Worm (Caenorhabditis elegans) whole organism, L3 larva: ENCODE data around the gene Y73B6BL.289.

ENCODE experiments used
- R02D3.7 ChIP-seq: fragments of 150-350 bp; optimal IDR thresholded peaks from 2 replicates; lab custom pipeline; 2014; ENCODE audit warnings: missing biosample characterization, missing genetic modification characterization
- ZK546.5 ChIP-seq: sonication (generic microtip); optimal IDR thresholded peaks from 2 replicates; lab custom pipeline; 2017; ENCODE audit warnings: missing biosample characterization, missing genetic modification characterization
- aly-2 ChIP-seq: fragments of 150-350 bp; optimal IDR thresholded peaks from 2 replicates; lab custom pipeline; 2014; ENCODE audit warnings: missing biosample characterization, missing genetic modification characterization
- ama-1 ChIP-seq: fragments of 150-350 bp; optimal IDR thresholded peaks from 2 replicates; lab custom pipeline; 2018
- ceh-16 ChIP-seq: sonication (generic microtip); optimal IDR thresholded peaks from 2 replicates; lab custom pipeline; 2017; ENCODE audit warnings: missing biosample characterization, missing genetic modification characterization
- ceh-28 ChIP-seq: fragments of 150-350 bp; optimal IDR thresholded peaks from 2 replicates; lab custom pipeline; 2014; ENCODE audit warnings: missing biosample characterization, missing genetic modification reagents, missing genetic modification characterization
- elt-1 ChIP-seq: fragments of 150-350 bp; optimal IDR thresholded peaks from 2 replicates; lab custom pipeline; 2014; ENCODE audit warnings: missing biosample characterization, missing genetic modification characterization
- elt-2 ChIP-seq: sonication (generic microtip); optimal IDR thresholded peaks from 2 replicates; lab custom pipeline; 2016; ENCODE audit warnings: missing genetic modification reagents, mild to moderate bottlenecking, missing genetic modification characterization, missing compliant biosample characterization
- elt-3 ChIP-seq, 3 experiments: fragments of 150-350 bp in 1 of 3; sonication (generic microtip) in 2 of 3; optimal IDR thresholded peaks; 2 replicates in 2 of 3; 4 replicates in 1 of 3; lab custom pipeline; 2014 to 2017; ENCODE audit warnings: missing biosample characterization in 3 of 3, missing genetic modification characterization in 3 of 3
- eor-1 ChIP-seq, 2 experiments: fragments of 150-350 bp; optimal IDR thresholded peaks; 2 replicates each; lab custom pipeline; 2014 to 2018; ENCODE audit warnings: missing biosample characterization in 2 of 2, missing genetic modification characterization in 2 of 2
- fkh-10 ChIP-seq: sonication (generic microtip); optimal IDR thresholded peaks from 2 replicates; lab custom pipeline; 2017; ENCODE audit warnings: missing biosample characterization, missing genetic modification reagents, missing genetic modification characterization
- fkh-2 ChIP-seq: fragments of 150-350 bp; optimal IDR thresholded peaks from 2 replicates; lab custom pipeline; 2014; ENCODE audit warnings: missing biosample characterization, missing genetic modification reagents, missing genetic modification characterization
- fos-1 ChIP-seq: fragments of 150-350 bp; optimal IDR thresholded peaks from 2 replicates; lab custom pipeline; 2014; ENCODE audit warnings: missing biosample characterization, missing genetic modification characterization
- hmg-11 ChIP-seq: sonication (generic microtip); optimal IDR thresholded peaks from 2 replicates; lab custom pipeline; 2016; ENCODE audit warnings: missing genetic modification characterization, missing compliant biosample characterization
- lin-15B ChIP-seq: fragments of 150-350 bp; optimal IDR thresholded peaks from 2 replicates; lab custom pipeline; 2014; ENCODE audit warnings: missing biosample characterization, missing genetic modification characterization
- lin-39 ChIP-seq: fragments of 150-350 bp; optimal IDR thresholded peaks from 2 replicates; lab custom pipeline; 2018; ENCODE audit warnings: missing biosample characterization, missing genetic modification reagents, missing genetic modification characterization
- lsy-12 ChIP-seq: sonication (generic microtip); optimal IDR thresholded peaks from 2 replicates; lab custom pipeline; 2016; ENCODE audit warnings: mild to moderate bottlenecking, missing genetic modification characterization, missing compliant biosample characterization
- mml-1 ChIP-seq: fragments of 150-350 bp; sonication (generic microtip); optimal IDR thresholded peaks from 3 replicates; lab custom pipeline; 2014; ENCODE audit warnings: missing biosample characterization, missing genetic modification characterization
- nfya-1 ChIP-seq: sonication (generic microtip); optimal IDR thresholded peaks from 2 replicates; lab custom pipeline; 2017; ENCODE audit warnings: missing genetic modification characterization, mild to moderate bottlenecking, missing compliant biosample characterization, antibody characterized with exemption, moderate library complexity; ENCODE audit not compliant: insufficient read depth
- nhr-11 ChIP-seq: fragments of 150-350 bp; optimal IDR thresholded peaks from 2 replicates; lab custom pipeline; 2014; ENCODE audit warnings: missing biosample characterization, missing genetic modification characterization
- nhr-12 ChIP-seq: fragments of 150-350 bp; optimal IDR thresholded peaks from 2 replicates; lab custom pipeline; 2014; ENCODE audit warnings: missing biosample characterization, missing genetic modification characterization
- nhr-237 ChIP-seq: fragments of 150-350 bp; optimal IDR thresholded peaks from 2 replicates; lab custom pipeline; 2014; ENCODE audit warnings: missing biosample characterization, missing genetic modification characterization
- nhr-25 ChIP-seq: sonication (generic microtip); optimal IDR thresholded peaks from 2 replicates; lab custom pipeline; 2017; ENCODE audit warnings: missing biosample characterization, missing genetic modification characterization
- nhr-28 ChIP-seq: fragments of 150-350 bp; optimal IDR thresholded peaks from 2 replicates; lab custom pipeline; 2014; ENCODE audit warnings: missing biosample characterization, missing genetic modification characterization
- nhr-43 ChIP-seq: sonication (generic microtip); optimal IDR thresholded peaks from 2 replicates; lab custom pipeline; 2016; ENCODE audit warnings: mild to moderate bottlenecking, missing genetic modification characterization, missing compliant biosample characterization; ENCODE audit not compliant: poor library complexity, severe bottlenecking
- nhr-76 ChIP-seq: fragments of 150-350 bp; sonication (generic microtip); optimal IDR thresholded peaks from 5 replicates; lab custom pipeline; 2014; ENCODE audit warnings: missing biosample characterization, missing genetic modification characterization
- nhr-77 ChIP-seq: fragments of 150-350 bp; optimal IDR thresholded peaks from 2 replicates; lab custom pipeline; 2014; ENCODE audit warnings: missing biosample characterization, missing genetic modification characterization
- pha-4 ChIP-seq: fragments of 150-350 bp; optimal IDR thresholded peaks from 2 replicates; lab custom pipeline; 2014; ENCODE audit warnings: missing biosample characterization, missing genetic modification reagents, missing genetic modification characterization
- pqm-1 ChIP-seq: fragments of 150-350 bp; optimal IDR thresholded peaks from 2 replicates; lab custom pipeline; 2017; ENCODE audit warnings: missing biosample characterization, missing genetic modification characterization, inconsistent platforms
- sea-2 ChIP-seq: fragments of 150-350 bp; sonication (generic microtip); optimal IDR thresholded peaks from 4 replicates; lab custom pipeline; 2014; ENCODE audit warnings: missing biosample characterization, missing genetic modification reagents, missing genetic modification characterization
- snpc-4 ChIP-seq: fragments of 150-350 bp; optimal IDR thresholded peaks from 2 replicates; lab custom pipeline; 2014; ENCODE audit warnings: missing biosample characterization, missing genetic modification characterization
- tbx-2 ChIP-seq: sonication (generic microtip); optimal IDR thresholded peaks from 2 replicates; lab custom pipeline; 2016; ENCODE audit warnings: mild to moderate bottlenecking, missing genetic modification characterization, missing compliant biosample characterization
- unc-39 ChIP-seq: sonication (generic microtip); optimal IDR thresholded peaks from 4 replicates; lab custom pipeline; 2017; ENCODE audit warnings: missing biosample characterization, missing genetic modification characterization
- unc-62 ChIP-seq: fragments of 150-350 bp; sonication (generic microtip); optimal IDR thresholded peaks from 4 replicates; lab custom pipeline; 2014; ENCODE audit warnings: missing biosample characterization, missing genetic modification reagents, missing genetic modification characterization
- zag-1 ChIP-seq: fragments of 150-350 bp; optimal IDR thresholded peaks from 2 replicates; lab custom pipeline; 2014; ENCODE audit warnings: missing biosample characterization, missing genetic modification characterization
- ztf-11 ChIP-seq: fragments of 150-350 bp; optimal IDR thresholded peaks from 2 replicates; lab custom pipeline; 2014; ENCODE audit warnings: missing biosample characterization, missing genetic modification characterization
- ztf-4 ChIP-seq: fragments of 150-350 bp; optimal IDR thresholded peaks from 2 replicates; lab custom pipeline; 2014; ENCODE audit warnings: missing biosample characterization, missing genetic modification characterization

The Y73B6BL.289 gene

DNA sequence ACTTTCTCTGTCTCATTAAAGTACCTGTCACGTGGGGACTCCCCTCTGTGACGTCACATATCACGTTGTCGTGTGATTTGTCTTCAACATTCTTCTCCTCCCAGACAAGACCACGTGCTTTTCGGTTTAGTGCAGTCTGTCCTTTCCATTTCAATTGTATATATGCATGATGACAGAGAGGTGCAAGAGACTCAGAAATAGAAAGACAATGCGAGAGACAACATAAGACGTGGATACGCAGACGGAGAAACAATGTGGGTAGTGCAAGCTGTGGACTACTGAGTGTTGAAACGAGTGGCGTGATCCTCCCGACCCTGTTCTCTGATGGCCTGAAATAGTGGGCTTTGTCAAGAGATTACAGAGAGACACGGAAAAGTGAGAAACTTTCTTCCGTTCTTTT, 10.6 kb upstream of the Y73B6BL.289 start (continued):
- no peak for TF ChIP-seq ztf-11 (tag; lab: Kevin White, UChicago)
- no peak for TF ChIP-seq nhr-76 (tag; lab: Kevin White, UChicago)
- peak; percentile 23 for TF ChIP-seq sea-2 (GFP tag; lab: Kevin White, UChicago)
- no peak for TF ChIP-seq nhr-237
- no peak for TF ChIP-seq ZK546.5 (tag; lab: Kevin White, UChicago)
- TF ChIP-seq eor-1 (tag; optimal IDR thresholded peaks at IDR 0.05; lab: Kevin White, UChicago), result peak; percentile 12 to 57
- peak in 1 of 3 experiments; percentile 34 for TF ChIP-seq elt-3 (tag; optimal IDR thresholded peaks at IDR 0.05; lab: Kevin White, UChicago)

DNA sequence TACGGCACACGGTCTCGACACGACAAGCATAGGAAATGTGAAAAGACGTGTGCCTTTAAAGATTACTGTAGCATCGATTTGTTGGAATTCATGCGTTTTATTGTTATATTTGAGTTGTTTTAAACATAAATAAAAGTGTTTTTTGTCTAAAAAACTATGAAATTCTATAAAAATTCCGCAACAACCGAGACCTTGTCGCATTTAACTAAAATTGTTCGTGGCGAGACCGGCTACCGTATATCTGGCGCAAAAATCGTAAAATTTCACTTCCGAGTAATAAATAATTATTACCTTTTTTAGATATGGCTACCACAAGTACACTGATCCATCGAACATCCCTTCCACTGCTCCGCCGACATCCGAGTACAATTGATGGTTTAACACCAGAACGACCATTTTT, 10.0 kb upstream of the Y73B6BL.289 start, which contains the start of gene ipla-6:
Gene ipla-6, plus strand, starts transcription at position 301 of the 400 bp plus-strand sequence.
- TF ChIP-seq ceh-28 (tag; lab: Kevin White, UChicago) (no peak), unc-39 (tag; lab: Kevin White, UChicago) (no peak), fkh-10 (GFP tag; lab: Kevin White, UChicago) (no peak), nhr-43 (no peak), elt-1 (tag; lab: Kevin White, UChicago) (no peak), mml-1 (tag; lab: Kevin White, UChicago) (no peak), lsy-12 (no peak), fkh-2 (no peak), nfya-1 (tag; lab: Kevin White, UChicago) (no peak), nhr-11 (tag; lab: Kevin White, UChicago) (no peak), R02D3.7 (tag; lab: Kevin White, UChicago) (no peak), lin-15B (tag; lab: Kevin White, UChicago) (no peak), nhr-237 (no peak), zag-1 (tag; lab: Kevin White, UChicago) (no peak)
- TF ChIP-seq, all 47 proteins: peak for 0

DNA sequence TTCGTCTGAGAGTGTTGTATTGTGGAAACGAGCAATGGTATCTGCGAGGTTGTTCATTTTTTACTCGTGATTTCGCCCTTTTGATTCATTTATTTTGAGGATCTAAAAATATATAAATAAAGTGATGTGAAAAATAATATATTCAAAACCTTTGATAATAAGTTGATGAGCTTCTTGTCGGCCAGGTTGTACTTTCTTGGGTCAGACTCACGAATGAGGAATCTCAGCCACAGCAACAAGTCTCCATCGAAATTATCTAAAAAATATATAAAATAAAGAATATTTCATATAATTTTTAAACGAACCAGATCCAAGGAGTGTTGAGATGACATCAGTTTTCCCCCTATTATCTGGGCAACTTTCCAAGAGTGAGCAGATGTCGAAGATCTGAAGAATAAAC, 4.9 kb upstream of the Y73B6BL.289 start, which contains the start of gene Y73B6BL.288:
Gene Y73B6BL.288, minus strand, starts transcription at position 101 of the 400 bp plus-strand sequence.
- no peak for TF ChIP-seq nhr-43
- TF ChIP-seq elt-2 (tag; lab: Kevin White, UChicago), result no peak
- no peak for TF ChIP-seq snpc-4 (tag; lab: Kevin White, UChicago)
- TF ChIP-seq nhr-237, result no peak
- TF ChIP-seq nhr-77 (tag; lab: Kevin White, UChicago), result no peak
- no peak for TF ChIP-seq ZK546.5 (tag; lab: Kevin White, UChicago)
- TF ChIP-seq unc-39 (tag; lab: Kevin White, UChicago), result no peak
- TF ChIP-seq ama-1, result no peak
- TF ChIP-seq eor-1 (tag; optimal IDR thresholded peaks at IDR 0.05; lab: Kevin White, UChicago), result no peak

DNA sequence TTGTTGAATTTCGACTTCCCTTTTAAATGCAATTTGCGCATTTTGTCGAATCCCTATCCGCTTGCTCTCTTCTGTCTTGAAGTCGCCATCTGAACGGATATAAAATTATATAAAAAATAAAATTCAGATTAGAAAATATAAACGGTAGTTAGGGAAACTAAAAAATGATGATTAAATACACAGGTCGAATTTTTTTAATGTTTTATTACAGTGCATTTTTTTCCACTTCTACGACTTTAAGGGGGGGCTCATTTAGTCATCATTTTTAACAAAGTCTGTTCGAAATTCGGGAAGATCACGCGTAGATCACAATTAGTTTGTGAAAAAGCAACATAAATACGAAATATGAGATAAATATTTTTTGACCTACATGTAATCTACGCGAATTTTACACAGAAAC, 4.4 kb upstream of the Y73B6BL.289 start, which contains the start of gene Y73B6BL.14:
Gene Y73B6BL.14, minus strand, starts transcription at position 101 of the 400 bp plus-strand sequence.
- TF ChIP-seq ztf-11 (tag; lab: Kevin White, UChicago) (no peak), pqm-1 (tag; lab: Kevin White, UChicago) (no peak), lsy-12 (no peak), aly-2 (tag; lab: Kevin White, UChicago) (no peak), nhr-76 (tag; lab: Kevin White, UChicago) (no peak), hmg-11 (tag; lab: Kevin White, UChicago) (no peak), nhr-25 (tag; lab: Kevin White, UChicago) (no peak), nhr-28 (tag; lab: Kevin White, UChicago) (no peak), sea-2 (GFP tag; lab: Kevin White, UChicago) (no peak), ceh-16 (tag; lab: Kevin White, UChicago) (no peak), nhr-11 (tag; lab: Kevin White, UChicago) (no peak), nhr-77 (tag; lab: Kevin White, UChicago) (no peak)

DNA sequence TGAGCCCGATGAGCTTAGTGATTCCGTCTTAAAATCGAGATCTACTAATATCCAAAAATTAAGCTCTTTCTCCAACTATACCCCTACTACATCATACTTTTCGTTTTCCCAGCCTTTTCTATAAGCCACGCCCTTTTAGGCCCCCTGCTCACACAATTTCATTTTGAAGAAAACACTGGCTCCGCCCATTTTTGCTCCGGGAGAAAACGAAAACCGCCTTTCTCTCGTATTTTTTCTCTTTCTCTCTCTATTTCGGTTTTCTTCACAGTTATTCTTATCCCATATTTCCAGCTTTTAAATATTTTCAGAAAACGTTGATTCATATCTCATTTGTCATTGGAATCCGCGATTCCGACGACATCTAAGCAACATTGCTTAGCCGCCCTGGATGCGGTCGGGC, 14.4 kb downstream of the Y73B6BL.289 start, which contains the start of gene Y73B6BL.47:
Gene Y73B6BL.47, plus strand, starts transcription at position 301 of the 400 bp plus-strand sequence.
- TF ChIP-seq lin-39 (tag; lab: Kevin White, UChicago) (no peak), mml-1 (tag; lab: Kevin White, UChicago) (no peak), ztf-4 (tag; lab: Kevin White, UChicago) (no peak), fos-1 (tag; lab: Kevin White, UChicago) (no peak), zag-1 (tag; lab: Kevin White, UChicago) (no peak), pha-4 (tag; lab: Kevin White, UChicago) (no peak), nhr-76 (tag; lab: Kevin White, UChicago) (no peak), aly-2 (tag; lab: Kevin White, UChicago) (no peak), tbx-2 (tag; lab: Kevin White, UChicago) (no peak), nhr-12 (tag; lab: Kevin White, UChicago) (no peak), unc-62 (GFP tag; lab: Kevin White, UChicago) (no peak), sea-2 (GFP tag; lab: Kevin White, UChicago) (no peak)
